Worm (Caenorhabditis elegans): ENCODE data around the gene txt-9.
"Not testable (repeated sequence)": the region's sequence is repeated elsewhere in the genome, so short reads cannot be mapped to it uniquely, and the experiment has no call there.

The txt-9 gene

DNA sequence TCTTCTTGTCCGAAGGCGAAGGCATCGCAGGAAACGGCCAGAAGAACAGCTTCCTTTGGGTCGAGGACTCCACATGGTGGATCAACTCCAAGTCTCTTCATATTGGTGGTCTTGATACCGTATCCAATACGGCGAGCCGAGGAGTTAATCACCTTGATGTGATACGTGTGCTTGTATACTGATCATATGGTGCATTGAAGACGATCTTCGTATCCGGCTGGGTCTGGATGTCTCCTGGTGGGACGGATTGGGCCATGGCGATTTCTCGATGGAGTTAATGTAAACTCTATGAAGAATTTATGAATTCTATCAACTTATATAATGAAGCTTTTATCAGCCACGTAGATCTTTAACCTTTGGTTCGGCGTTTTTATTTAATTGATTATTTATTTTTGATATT is 29.6 kb downstream of the txt-9 start, which contains the start of gene msp-74:
Gene msp-74, minus strand, starts transcription at position 101 of the 400 bp plus-strand sequence.
- not testable (repeated sequence) for TF ChIP-seq cey-2 (tag; optimal IDR thresholded peaks at IDR 0.05; ENCODE audit: borderline replicate concordance, insufficient read depth); mdl-1 (tag; optimal IDR thresholded peaks at IDR 0.05); nhr-77 (tag; optimal IDR thresholded peaks at IDR 0.05)

DNA sequence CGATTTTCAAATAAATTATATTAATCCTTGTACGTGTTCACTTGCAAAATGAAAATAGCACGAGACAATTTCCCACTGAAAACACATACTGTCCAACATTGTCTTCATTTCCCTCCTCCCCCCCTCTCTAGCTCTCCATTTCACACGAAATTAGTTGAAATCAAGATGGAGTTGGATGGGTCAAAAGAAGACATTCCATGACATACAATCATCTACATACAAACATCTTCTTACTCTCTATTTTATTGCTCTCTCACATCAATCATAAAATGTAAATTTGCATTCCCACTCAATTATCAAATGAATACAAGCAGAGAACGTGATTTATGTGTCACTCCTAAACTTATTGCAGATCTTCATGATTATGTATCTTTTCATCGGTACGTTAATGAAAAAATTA is 30.1 kb downstream of the txt-9 start, which contains the start of gene srsy-1:
Gene srsy-1, plus strand, starts transcription at position 301 of the 400 bp plus-strand sequence.
- TF ChIP-seq dve-1 (tag; optimal IDR thresholded peaks at IDR 0.05; ENCODE audit: insufficient read depth) (no peak), aha-1 (tag) (no peak), unc-39 (tag; optimal IDR thresholded peaks at IDR 0.05) (no peak), jun-1 (tag; optimal IDR thresholded peaks at IDR 0.05) (no peak), ceh-82 (tag; optimal IDR thresholded peaks at IDR 0.05) (no peak), nhr-11 (tag; optimal IDR thresholded peaks at IDR 0.05) (no peak), ceh-62 (tag; optimal IDR thresholded peaks at IDR 0.05) (no peak), ceh-20 (GFP tag; IDR thresholded peaks at IDR 0.05) (no peak), mxl-3 (GFP tag; optimal IDR thresholded peaks at IDR 0.05) (no peak), dmd-9 (GFP tag; IDR thresholded peaks at IDR 0.05) (no peak), ctbp-1 (GFP tag; IDR thresholded peaks at IDR 0.05) (no peak), Y105C5A.15 (GFP tag; IDR thresholded peaks at IDR 0.05) (no peak), R02D3.7 (tag; optimal IDR thresholded peaks at IDR 0.05) (no peak), lsy-2 (tag; optimal IDR thresholded peaks at IDR 0.05) (no peak)

DNA sequence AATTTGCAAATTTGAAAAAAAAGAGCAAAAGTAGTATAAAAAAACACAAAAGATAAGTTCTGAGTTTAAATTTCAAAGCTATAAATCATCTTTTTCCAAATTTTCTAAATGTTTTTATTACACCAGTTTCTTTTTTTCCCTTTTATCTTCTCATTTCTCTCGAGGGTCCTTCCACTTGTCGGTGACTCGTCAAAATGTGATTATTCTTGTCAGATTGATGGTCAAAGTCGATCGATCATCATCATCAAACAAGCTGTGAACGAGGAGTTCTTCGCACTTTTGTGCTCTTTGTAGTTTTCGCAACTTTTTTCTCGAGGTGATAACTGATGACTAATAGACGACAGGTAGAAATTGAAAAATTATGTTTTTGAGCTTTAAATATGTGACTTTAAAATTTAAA is 35.0 kb downstream of the txt-9 start:
- TF ChIP-seq ceh-20 (GFP tag; IDR thresholded peaks at IDR 0.05) (peak; percentile 90; the same call in 1 of the 2 replicates), hlh-11 (tag; optimal IDR thresholded peaks at IDR 0.05) (no peak)

DNA sequence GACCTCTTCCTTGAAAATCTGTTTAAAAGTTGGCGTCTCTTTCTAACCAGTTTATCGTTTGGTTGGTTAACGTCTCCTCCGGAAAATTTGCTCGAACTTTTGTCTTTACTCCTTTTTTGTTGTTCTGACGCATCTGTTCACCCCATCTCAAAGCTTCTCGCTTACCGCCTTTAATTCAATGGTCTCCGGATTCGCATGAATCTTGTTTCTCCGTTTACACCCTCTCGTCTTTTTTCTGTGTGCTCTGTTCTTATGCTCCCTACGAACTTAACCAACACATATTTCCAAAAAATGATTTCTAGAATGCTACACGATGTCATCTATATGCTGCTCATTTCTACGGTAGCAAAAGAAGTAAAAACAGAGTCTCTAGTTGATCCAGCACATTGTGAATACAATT is 44.5 kb downstream of the txt-9 start, which contains the start of gene lgc-56:
Gene lgc-56, plus strand, starts transcription at position 301 of the 400 bp plus-strand sequence.
- TF ChIP-seq unc-62 (GFP tag; optimal IDR thresholded peaks at IDR 0.05 in 1 of 2) (peak in 1 of 2 experiments; percentile 22), unc-62 (tag; optimal IDR thresholded peaks at IDR 0.05) (no peak), egl-27 (tag; optimal IDR thresholded peaks at IDR 0.05) (no peak), F37D6.2 (tag; optimal IDR thresholded peaks at IDR 0.05) (no peak), lsy-2 (tag; optimal IDR thresholded peaks at IDR 0.05) (no peak)

DNA sequence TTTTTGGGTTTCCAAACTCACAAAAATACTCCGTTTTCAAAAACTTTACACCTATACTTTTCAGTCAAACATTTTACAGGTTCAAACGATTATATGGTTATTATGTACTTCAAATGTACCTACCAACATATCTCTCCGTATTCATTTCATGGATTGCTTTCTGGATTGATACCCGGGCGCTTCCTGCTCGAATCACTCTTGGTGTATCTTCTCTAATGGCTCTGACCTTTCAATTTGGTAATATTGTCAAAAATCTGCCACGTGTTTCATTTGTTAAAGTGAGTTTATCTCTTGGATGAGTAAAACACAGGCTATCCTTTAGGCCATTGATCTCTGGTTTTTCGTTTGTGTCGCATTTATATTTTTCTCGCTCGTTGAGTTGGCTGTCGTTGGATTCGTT is 46.2 kb downstream of the txt-9 start:
- TF ChIP-seq nhr-11 (tag; optimal IDR thresholded peaks at IDR 0.05) (no peak), unc-62 (GFP tag; optimal IDR thresholded peaks at IDR 0.05 in 1 of 2) (peak in 1 of 2 experiments; percentile 90), unc-62 (tag; optimal IDR thresholded peaks at IDR 0.05) (no peak)

Data from whole organism, L4 larva.